Fruit fly (Drosophila melanogaster) whole organism, wandering third instar larva: ENCODE measurements around the gene boi.

ENCODE experiments used
- Abd-B ChIP-seq: fragments of >200 bp; optimal IDR thresholded peaks from 2 replicates; lab custom pipeline; 2017; ENCODE audit warnings: missing biosample characterization, missing genetic modification characterization
- Myc ChIP-seq: fragments of >200 bp; optimal IDR thresholded peaks from 2 replicates; lab custom pipeline; 2017
- dmrt93B ChIP-seq: fragments of 200-800 bp; sonication (Bioruptor generic); optimal IDR thresholded peaks from 2 replicates; lab custom pipeline; 2018; ENCODE audit warnings: missing biosample characterization, mild to moderate bottlenecking, missing genetic modification characterization

DNA sequence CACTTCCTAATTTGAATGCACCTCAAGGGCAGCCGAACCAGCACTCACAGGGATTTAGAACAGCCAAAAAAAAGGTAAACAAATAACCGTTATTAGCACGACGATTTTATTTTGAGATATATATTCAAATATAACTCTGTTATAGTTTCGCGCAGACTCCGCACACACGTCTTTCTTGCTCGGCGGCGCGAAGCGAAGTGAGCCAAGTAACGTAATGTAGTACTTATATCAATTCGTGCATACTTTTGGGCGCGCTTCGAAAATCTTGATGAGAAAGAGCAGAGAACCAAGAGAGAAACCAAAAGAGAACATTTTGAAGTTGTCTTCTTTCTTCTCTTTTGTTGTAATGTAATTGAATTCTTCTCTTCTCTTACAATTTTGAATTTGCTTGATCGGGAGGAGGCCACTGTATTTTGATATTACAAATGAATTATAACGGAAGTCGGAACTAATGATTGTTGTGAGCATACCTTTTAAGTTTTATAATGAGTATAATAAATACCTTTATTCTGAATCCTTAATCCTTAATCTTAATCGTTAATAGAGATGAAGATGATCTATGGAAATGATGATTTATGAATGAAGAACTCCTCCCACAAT, at the start of gene boi:
- no peak for TF ChIP-seq Abd-B (GFP tag; lab: Kevin White, UChicago)
- TF ChIP-seq dmrt93B (GFP tag; lab: Kevin White, UChicago), result no peak
- TF ChIP-seq Myc (lab: Kevin White, UChicago), result no peak
